Worm (Caenorhabditis elegans) whole organism, L1 larva: Measurements from ENCODE around the gene srt-49.

Source experiments
- Y116A8C.19 ChIP-seq: sonication (generic microtip); optimal IDR thresholded peaks from 2 replicates; lab custom pipeline; 2016; ENCODE audit warnings: missing compliant biosample characterization, missing genetic modification characterization, borderline replicate concordance
- hlh-17 ChIP-seq: fragments of 200-800 bp; sonication (Bioruptor generic); optimal IDR thresholded peaks from 2 replicates; lab custom pipeline; 2018; ENCODE audit warnings: missing genetic modification characterization, mild to moderate bottlenecking, missing compliant biosample characterization, moderate library complexity, borderline replicate concordance
- nhr-12 ChIP-seq: sonication (generic microtip); optimal IDR thresholded peaks from 2 replicates; lab custom pipeline; 2017; ENCODE audit warnings: missing biosample characterization, missing genetic modification characterization
- rnt-1 ChIP-seq: sonication (generic microtip); optimal IDR thresholded peaks from 2 replicates; lab custom pipeline; 2016; ENCODE audit warnings: mild to moderate bottlenecking, missing genetic modification characterization, moderate library complexity, missing compliant biosample characterization
- snu-23 ChIP-seq: sonication (generic microtip); optimal IDR thresholded peaks from 2 replicates; lab custom pipeline; 2016; ENCODE audit warnings: missing genetic modification characterization, missing compliant biosample characterization

- no peak for TF ChIP-seq Y116A8C.19
- no peak for TF ChIP-seq hlh-17 (GFP tag; lab: Kevin White, UChicago)
- TF ChIP-seq nhr-12 (tag; lab: Kevin White, UChicago) = no peak
- no peak for TF ChIP-seq snu-23 (GFP tag; lab: Kevin White, UChicago)
- no peak for TF ChIP-seq rnt-1 (tag; lab: Kevin White, UChicago)
Observed at ce11 chrIV:15118390-15118789, 20.2 kb upstream of the srt-49 start, which contains the start of gene M199.136.
